Worm (Caenorhabditis elegans) whole organism, late embryonic: ENCODE data around the gene srh-281.

Experiments used
- C08G9.2 ChIP-seq: sonication (generic microtip); optimal IDR thresholded peaks from 2 replicates; lab custom pipeline; 2016; ENCODE audit warnings: mild to moderate bottlenecking, missing genetic modification characterization, moderate library complexity, missing compliant biosample characterization
- C38D4.7 ChIP-seq: fragments of 200-800 bp; sonication (Bioruptor generic); optimal IDR thresholded peaks from 2 replicates; lab custom pipeline; 2018; ENCODE audit warnings: mild to moderate bottlenecking, missing genetic modification characterization, moderate library complexity, missing compliant biosample characterization
- K02D7.2 ChIP-seq: sonication (generic microtip); optimal IDR thresholded peaks from 2 replicates; lab custom pipeline; 2017; ENCODE audit warnings: mild to moderate bottlenecking, missing genetic modification characterization, missing compliant biosample characterization
- K09A11.1 ChIP-seq: sonication (generic microtip); optimal IDR thresholded peaks from 2 replicates; lab custom pipeline; 2017; ENCODE audit warnings: antibody characterized with exemption, mild to moderate bottlenecking, missing genetic modification characterization, missing compliant biosample characterization; ENCODE audit not compliant: insufficient read depth
- ama-1 ChIP-seq: fragments of 150-350 bp; optimal IDR thresholded peaks from 2 replicates; lab custom pipeline; 2014
- ceh-14 ChIP-seq: sonication (generic microtip); optimal IDR thresholded peaks from 2 replicates; lab custom pipeline; 2016; ENCODE audit warnings: missing genotype, missing genetic modification characterization, missing compliant biosample characterization
- ceh-18 ChIP-seq: sonication (generic microtip); optimal IDR thresholded peaks from 2 replicates; lab custom pipeline; 2016; ENCODE audit warnings: missing genetic modification characterization, missing compliant biosample characterization
- ceh-2 ChIP-seq: sonication (generic microtip); optimal IDR thresholded peaks from 2 replicates; lab custom pipeline; 2016; ENCODE audit warnings: missing genotype, missing genetic modification characterization, missing compliant biosample characterization
- ceh-22 ChIP-seq: sonication (generic microtip); optimal IDR thresholded peaks from 2 replicates; lab custom pipeline; 2017; ENCODE audit warnings: missing biosample characterization, missing genetic modification characterization
- ceh-34 ChIP-seq: sonication (generic microtip); optimal IDR thresholded peaks from 2 replicates; lab custom pipeline; 2016; ENCODE audit warnings: mild to moderate bottlenecking, missing genetic modification characterization, missing compliant biosample characterization
- ceh-45 ChIP-seq: fragments of 200-800 bp; sonication (Bioruptor generic); IDR thresholded peaks from 2 replicates; pipeline ENCODE4 v1.3.6; 2022; ENCODE audit warnings: missing genetic modification reagents, missing genetic modification characterization, missing compliant biosample characterization
- ceh-48 ChIP-seq: sonication (generic microtip); optimal IDR thresholded peaks from 2 replicates; lab custom pipeline; 2016; ENCODE audit warnings: missing genetic modification characterization, inconsistent platforms, missing compliant biosample characterization
- eyg-1 ChIP-seq: sonication (generic microtip); optimal IDR thresholded peaks from 2 replicates; lab custom pipeline; 2016; ENCODE audit warnings: missing genotype, missing genetic modification characterization, missing compliant biosample characterization
- fax-1 ChIP-seq: sonication (generic microtip); optimal IDR thresholded peaks from 2 replicates; lab custom pipeline; 2016; ENCODE audit warnings: missing genotype, missing genetic modification characterization, missing compliant biosample characterization
- fkh-10 ChIP-seq: fragments of 150-350 bp; optimal IDR thresholded peaks from 2 replicates; lab custom pipeline; 2014; ENCODE audit warnings: missing biosample characterization, missing genetic modification reagents, missing genetic modification characterization
- fkh-6 ChIP-seq: sonication (generic microtip); optimal IDR thresholded peaks from 2 replicates; lab custom pipeline; 2016; ENCODE audit warnings: missing genetic modification characterization, missing compliant biosample characterization
- hlh-15 ChIP-seq: sonication (generic microtip); optimal IDR thresholded peaks from 2 replicates; lab custom pipeline; 2016; ENCODE audit warnings: missing genetic modification characterization, missing compliant biosample characterization
- hlh-30 ChIP-seq: sonication (generic microtip); optimal IDR thresholded peaks from 2 replicates; lab custom pipeline; 2017; ENCODE audit warnings: antibody characterized with exemption, missing genetic modification characterization, missing compliant biosample characterization; ENCODE audit not compliant: insufficient read depth
- hlh-6 ChIP-seq: sonication (generic microtip); optimal IDR thresholded peaks from 2 replicates; lab custom pipeline; 2016; ENCODE audit warnings: missing genotype, missing genetic modification characterization, missing compliant biosample characterization
- lim-6 ChIP-seq: sonication (generic microtip); optimal IDR thresholded peaks from 2 replicates; lab custom pipeline; 2016; ENCODE audit warnings: missing genetic modification characterization, missing compliant biosample characterization
- lin-11 ChIP-seq: fragments of 200-800 bp; sonication (Bioruptor generic); optimal IDR thresholded peaks from 2 replicates; lab custom pipeline; 2018; ENCODE audit warnings: mild to moderate bottlenecking, missing genetic modification characterization, missing compliant biosample characterization
- mec-3 ChIP-seq: sonication (generic microtip); optimal IDR thresholded peaks from 2 replicates; lab custom pipeline; 2016; ENCODE audit warnings: borderline replicate concordance, missing genetic modification characterization, missing compliant biosample characterization
- nfya-1 ChIP-seq: sonication (generic microtip); optimal IDR thresholded peaks from 2 replicates; lab custom pipeline; 2017; ENCODE audit warnings: missing genetic modification characterization, mild to moderate bottlenecking, missing compliant biosample characterization, antibody characterized with exemption, moderate library complexity
- pag-3 ChIP-seq: sonication (generic microtip); optimal IDR thresholded peaks from 2 replicates; lab custom pipeline; 2016; ENCODE audit warnings: missing compliant biosample characterization, missing genetic modification characterization, borderline replicate concordance
- pax-1 ChIP-seq: fragments of 150-350 bp; optimal IDR thresholded peaks from 2 replicates; lab custom pipeline; 2014; ENCODE audit warnings: missing biosample characterization, missing genetic modification characterization
- pha-2 ChIP-seq: sonication (generic microtip); optimal IDR thresholded peaks from 2 replicates; lab custom pipeline; 2017; ENCODE audit warnings: mild to moderate bottlenecking, missing genetic modification characterization, missing compliant biosample characterization
- pqm-1 ChIP-seq: sonication (generic microtip); optimal IDR thresholded peaks from 2 replicates; lab custom pipeline; 2016; ENCODE audit warnings: missing genetic modification characterization, missing compliant biosample characterization
- sdc-2 ChIP-seq: sonication (generic microtip); optimal IDR thresholded peaks from 2 replicates; lab custom pipeline; 2016; ENCODE audit warnings: missing genotype, missing genetic modification characterization, missing compliant biosample characterization
- sox-4 ChIP-seq: sonication (generic microtip); optimal IDR thresholded peaks from 2 replicates; lab custom pipeline; 2017; ENCODE audit warnings: mild to moderate bottlenecking, missing genetic modification characterization, inconsistent platforms, missing compliant biosample characterization
- unc-3 ChIP-seq, 2 experiments: fragments of 200-800 bp in 1 of 2; sonication (Bioruptor generic) in 1 of 2; sonication (generic microtip) in 1 of 2; conservative IDR thresholded peaks in 1 of 2; optimal IDR thresholded peaks in 1 of 2; 2 replicates each; pipeline versions ENCODE4 v1.3.6 to Lab custom; 2016 to 2022; ENCODE audit warnings: missing compliant biosample characterization in 2 of 2, missing genetic modification characterization in 2 of 2, missing genetic modification reagents in 1 of 2
- unc-86 ChIP-seq: sonication (generic microtip); optimal IDR thresholded peaks from 2 replicates; lab custom pipeline; 2016; ENCODE audit warnings: missing genetic modification characterization, missing compliant biosample characterization
- zip-5 ChIP-seq: sonication (generic microtip); optimal IDR thresholded peaks from 2 replicates; lab custom pipeline; 2016; ENCODE audit warnings: missing genetic modification characterization, missing compliant biosample characterization

Gene srh-281

DNA sequence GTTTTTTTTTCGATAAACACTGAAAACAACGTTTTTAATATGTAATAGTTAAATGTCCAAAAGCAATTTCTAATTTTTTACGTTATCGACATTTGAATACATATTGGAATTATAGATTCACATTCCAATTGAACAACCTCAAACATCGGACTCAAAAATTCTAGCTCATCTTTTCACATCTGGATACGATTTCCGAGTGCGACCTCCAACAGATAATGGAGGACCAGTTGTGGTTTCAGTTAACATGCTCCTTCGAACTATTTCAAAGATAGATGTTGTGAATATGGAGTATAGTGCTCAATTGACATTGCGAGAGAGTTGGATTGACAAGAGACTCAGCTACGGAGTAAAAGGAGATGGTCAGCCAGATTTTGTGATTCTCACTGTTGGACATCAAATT is 29.4 kb downstream of the srh-281 start:
- TF ChIP-seq ceh-2 (tag; lab: Kevin White, UChicago) = no peak
- no peak for TF ChIP-seq eyg-1 (tag; lab: Kevin White, UChicago)
- TF ChIP-seq lim-6 (tag; lab: Kevin White, UChicago) = no peak
- no peak for TF ChIP-seq pha-2 (tag; lab: Kevin White, UChicago)
- TF ChIP-seq fkh-10 (GFP tag; lab: Kevin White, UChicago) = no peak
- no peak for TF ChIP-seq sox-4
- TF ChIP-seq ceh-14 (tag; lab: Kevin White, UChicago) = no peak
- no peak for TF ChIP-seq zip-5 (tag; lab: Kevin White, UChicago)
- TF ChIP-seq ceh-18 (tag; lab: Kevin White, UChicago) = no peak
- no peak for TF ChIP-seq ceh-34 (tag; lab: Kevin White, UChicago)
- TF ChIP-seq K02D7.2 (tag; lab: Kevin White, UChicago) = no peak
- no peak for TF ChIP-seq unc-86 (tag; lab: Kevin White, UChicago)
- TF ChIP-seq lin-11 (tag; lab: Kevin White, UChicago) = no peak
- TF ChIP-seq fkh-6 (tag; lab: Kevin White, UChicago) = no peak
- TF ChIP-seq, all 69 proteins: peak for 0

DNA sequence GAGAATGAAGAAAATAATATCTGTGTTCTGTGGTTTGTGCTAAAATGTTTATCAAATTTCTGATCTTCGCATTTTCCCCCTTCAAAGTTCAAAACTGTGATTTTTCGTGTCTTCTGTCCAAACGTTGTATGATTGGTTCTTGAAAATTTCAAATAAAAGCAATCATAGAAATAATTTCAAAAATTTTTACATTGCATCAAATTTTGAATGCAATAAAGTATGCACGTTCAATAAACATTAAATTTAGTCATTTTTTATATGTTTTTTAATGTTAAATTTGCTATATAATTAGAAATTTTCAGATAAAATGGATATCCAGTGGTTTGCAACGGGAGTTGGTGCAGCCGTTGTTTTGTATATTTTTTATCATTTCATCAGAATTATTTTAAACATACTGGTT is 33.4 kb downstream of the srh-281 start, which contains the start of gene stdh-2:
Gene stdh-2 (plus strand): TSS at position 301 of the 400 bp plus-strand sequence.
- no peak for TF ChIP-seq ceh-45 (GFP tag; lab: Robert Waterston, UW)
- no peak for TF ChIP-seq ceh-48 (tag; lab: Kevin White, UChicago)
- no peak for TF ChIP-seq fax-1 (tag; lab: Kevin White, UChicago)
- TF ChIP-seq zip-5 (tag; lab: Kevin White, UChicago) = no peak
- no peak for TF ChIP-seq hlh-15 (tag; lab: Kevin White, UChicago)
- TF ChIP-seq ceh-2 (tag; lab: Kevin White, UChicago) = no peak
- no peak for TF ChIP-seq C08G9.2 (tag; lab: Kevin White, UChicago)
- TF ChIP-seq pha-2 (tag; lab: Kevin White, UChicago) = no peak
- TF ChIP-seq pax-1 (tag; lab: Kevin White, UChicago) = no peak
- TF ChIP-seq pqm-1 (tag; lab: Kevin White, UChicago) = no peak
- no peak for TF ChIP-seq hlh-30
- TF ChIP-seq unc-3 (GFP tag; conservative IDR thresholded peaks at IDR 0.05; lab: Robert Waterston, UW) = no peak
- TF ChIP-seq unc-3 (tag; optimal IDR thresholded peaks at IDR 0.05; lab: Kevin White, UChicago) = no peak
- TF ChIP-seq fkh-10 (GFP tag; lab: Kevin White, UChicago) = no peak
- no peak for TF ChIP-seq sdc-2 (tag; lab: Kevin White, UChicago)
- TF ChIP-seq ama-1 (lab: Kevin White, UChicago) = no peak
- no peak for TF ChIP-seq ceh-22 (tag; lab: Kevin White, UChicago)
- no peak for TF ChIP-seq C38D4.7 (GFP tag; lab: Kevin White, UChicago)
- TF ChIP-seq, all 69 proteins: peak for 0

DNA sequence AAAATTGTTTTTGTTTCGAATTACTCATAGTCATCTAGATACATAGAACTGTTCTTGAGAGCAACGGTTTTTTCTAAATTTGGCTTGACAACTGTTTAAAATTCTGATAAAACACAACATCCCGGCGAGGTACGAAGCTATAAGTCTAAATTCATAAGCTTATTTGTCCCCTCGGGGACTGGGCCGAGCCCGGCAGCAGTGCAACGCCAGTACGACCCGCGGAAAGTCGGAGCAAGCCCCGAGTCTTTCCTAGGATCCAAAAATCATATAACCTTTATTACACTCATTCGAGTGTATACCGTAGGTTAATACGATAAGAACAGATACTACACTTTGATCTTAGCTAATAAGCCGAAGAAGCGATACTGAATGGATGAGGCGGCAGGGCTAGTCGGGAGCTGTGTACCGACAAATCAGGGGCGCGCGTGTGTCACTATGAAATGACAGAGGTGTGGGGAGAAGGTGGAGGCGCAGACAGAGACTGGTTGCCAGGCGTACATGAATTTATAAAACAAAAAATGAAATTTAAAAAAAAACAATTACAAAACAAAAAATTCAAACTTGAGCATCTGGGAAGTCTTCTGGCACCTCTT is 35.0 kb downstream of the srh-281 start:
- TF ChIP-seq hlh-6 = no peak
- no peak for TF ChIP-seq sdc-2 (tag; lab: Kevin White, UChicago)
- TF ChIP-seq mec-3 = no peak
- no peak for TF ChIP-seq pqm-1 (tag; lab: Kevin White, UChicago)

DNA sequence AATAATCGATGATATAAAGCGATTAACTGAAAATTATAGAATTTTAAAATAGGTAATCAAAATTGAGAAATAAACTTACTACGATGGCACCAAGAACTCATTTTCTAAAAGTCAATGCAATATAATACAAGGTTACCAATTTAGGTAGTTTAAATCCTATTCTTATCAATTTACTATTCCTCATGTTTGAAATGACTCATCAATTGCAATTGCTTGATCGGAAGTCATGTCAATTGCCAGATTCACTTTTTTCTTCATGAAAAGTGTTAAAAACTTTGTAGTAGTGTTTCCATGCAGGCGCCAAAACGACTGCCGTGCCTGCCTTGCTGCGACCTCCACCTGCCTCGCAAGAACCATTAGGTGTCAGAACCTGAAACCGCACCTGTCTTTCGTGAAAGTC is 36.0 kb downstream of the srh-281 start, which contains the start of gene F11A5.13:
Gene F11A5.13 (minus strand): TSS at position 101 of the 400 bp plus-strand sequence.
- TF ChIP-seq pag-3 (tag; lab: Kevin White, UChicago) (no peak), lin-11 (tag; lab: Kevin White, UChicago) (no peak)

DNA sequence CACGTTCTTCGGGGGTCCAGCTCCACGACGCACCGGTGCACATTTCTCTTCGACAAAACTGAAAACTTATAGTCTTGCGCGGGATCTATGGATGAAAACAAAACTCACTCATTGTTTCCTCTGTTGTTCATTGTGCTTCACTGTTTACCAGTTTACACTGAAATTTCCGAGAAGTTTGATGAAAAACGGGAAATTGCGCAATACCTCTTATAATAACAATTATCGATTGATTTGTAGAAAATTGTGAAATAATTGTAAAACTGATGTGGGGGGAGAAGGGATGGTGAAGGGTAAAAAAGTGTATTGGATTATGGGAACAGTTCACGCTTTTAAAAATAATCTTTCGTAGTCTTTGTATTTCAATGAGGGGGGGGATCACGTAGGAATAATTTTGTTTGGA is 38.9 kb downstream of the srh-281 start:
- TF ChIP-seq nfya-1 (no peak), fkh-10 (GFP tag; lab: Kevin White, UChicago) (no peak), K02D7.2 (tag; lab: Kevin White, UChicago) (no peak), K09A11.1 (tag; lab: Kevin White, UChicago) (no peak), hlh-15 (tag; lab: Kevin White, UChicago) (no peak)
